Fruit fly (Drosophila melanogaster) whole organism, prepupa: ENCODE data around the gene wa-cup.

ENCODE experiments used
- CG10631 ChIP-seq: fragments of 200-800 bp; sonication (Bioruptor generic); optimal IDR thresholded peaks from 2 replicates; lab custom pipeline; 2016; ENCODE audit warnings: missing biosample characterization, missing genetic modification characterization
- CG15336 ChIP-seq: fragments of 200-800 bp; sonication (Bioruptor generic); IDR thresholded peaks from 2 replicates; pipeline ENCODE4 v1.3.6; 2022; ENCODE audit warnings: missing biosample characterization, missing genetic modification characterization
- CG1621 ChIP-seq: fragments of 200-800 bp; sonication (Bioruptor generic); optimal IDR thresholded peaks from 3 replicates; lab custom pipeline; 2018; ENCODE audit warnings: missing biosample characterization, mild to moderate bottlenecking, missing genetic modification characterization
- CG3032 ChIP-seq: fragments of 200-800 bp; optimal IDR thresholded peaks from 2 replicates; lab custom pipeline; 2019; ENCODE audit warnings: missing biosample characterization, mild to moderate bottlenecking, missing genetic modification characterization, moderate library complexity
- CG3919 ChIP-seq: fragments of 200-800 bp; sonication (Bioruptor generic); optimal IDR thresholded peaks from 3 replicates; lab custom pipeline; 2016; ENCODE audit warnings: missing biosample characterization, missing genetic modification characterization
- CG6854 ChIP-seq: fragments of 200-800 bp; sonication (Bioruptor generic); optimal IDR thresholded peaks from 2 replicates; lab custom pipeline; 2017; ENCODE audit warnings: missing biosample characterization, mild to moderate bottlenecking, missing genetic modification characterization
- Eip78C ChIP-seq: fragments of 200-800 bp; sonication (Bioruptor generic); peaks from one replicate; lab custom pipeline; 2016; ENCODE audit warnings: missing biosample characterization, missing genetic modification characterization
- Hr39 ChIP-seq: fragments of 200-800 bp; sonication (Bioruptor generic); optimal IDR thresholded peaks from 2 replicates; lab custom pipeline; 2016; ENCODE audit warnings: missing biosample characterization, missing genetic modification characterization
- Hr4 ChIP-seq: fragments of 200-800 bp; sonication (Bioruptor generic); optimal IDR thresholded peaks from 3 replicates; lab custom pipeline; 2016; ENCODE audit warnings: missing biosample characterization, missing genetic modification characterization
- fd59A ChIP-seq: fragments of 200-800 bp; sonication (Bioruptor generic); optimal IDR thresholded peaks from 2 replicates; lab custom pipeline; 2017; ENCODE audit warnings: missing biosample characterization, mild to moderate bottlenecking, missing genetic modification characterization, missing genetic modification reagents
- pdm3 ChIP-seq: fragments of 200-800 bp; sonication (Bioruptor generic); optimal IDR thresholded peaks from 3 replicates; lab custom pipeline; 2016; ENCODE audit warnings: missing biosample characterization, missing genetic modification characterization
- spab ChIP-seq: fragments of 200-800 bp; sonication (Bioruptor generic); optimal IDR thresholded peaks from 2 replicates; lab custom pipeline; 2017; ENCODE audit warnings: missing biosample characterization, mild to moderate bottlenecking, missing genetic modification characterization, missing genetic modification reagents
- svp ChIP-seq: fragments of 200-800 bp; sonication (Bioruptor generic); peaks from one replicate; lab custom pipeline; 2016; ENCODE audit warnings: missing biosample characterization, missing genetic modification characterization

DNA sequence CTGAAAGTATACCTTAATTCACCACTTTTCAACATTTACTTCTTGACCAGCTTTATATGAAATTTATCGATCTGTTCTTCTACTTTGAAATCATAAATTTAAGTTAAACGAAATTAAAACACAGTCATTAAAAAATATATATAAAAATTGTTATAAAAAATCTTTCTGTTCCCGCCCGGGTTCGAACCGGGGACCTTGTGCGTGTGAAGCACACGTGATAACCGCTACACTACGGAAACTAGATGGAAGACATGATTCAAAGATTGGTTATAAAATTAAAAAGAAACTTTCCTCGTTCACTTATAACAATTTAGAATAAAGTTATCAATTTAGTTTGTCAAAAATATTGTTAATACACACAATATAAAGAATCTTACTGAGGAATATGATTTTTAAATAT lies 51.3 kb downstream of the wa-cup start:
- TF ChIP-seq CG6854 (GFP tag; lab: Kevin White, UChicago): no peak
- TF ChIP-seq Hr4: no peak
- TF ChIP-seq Hr39 (GFP tag; lab: Kevin White, UChicago): no peak
- TF ChIP-seq CG1621 (tag; lab: Kevin White, UChicago): no peak
- no peak for TF ChIP-seq CG15336 (GFP tag; lab: Robert Waterston, UW)
- no peak for TF ChIP-seq CG3919 (GFP tag; lab: Kevin White, UChicago)
- TF ChIP-seq spab (GFP tag; lab: Kevin White, UChicago): no peak
- TF ChIP-seq pdm3 (GFP tag; lab: Kevin White, UChicago): no peak
- no peak for TF ChIP-seq fd59A (GFP tag; lab: Kevin White, UChicago)
- TF ChIP-seq svp: no peak
- no peak for TF ChIP-seq CG3032 (tag; lab: Kevin White, UChicago)
- TF ChIP-seq CG10631 (GFP tag; lab: Kevin White, UChicago): no peak
- peak; percentile 44 for TF ChIP-seq Eip78C (GFP tag; lab: Kevin White, UChicago)
